Worm (Caenorhabditis elegans): ENCODE measurements around the gene C56A3.5.

DNA sequence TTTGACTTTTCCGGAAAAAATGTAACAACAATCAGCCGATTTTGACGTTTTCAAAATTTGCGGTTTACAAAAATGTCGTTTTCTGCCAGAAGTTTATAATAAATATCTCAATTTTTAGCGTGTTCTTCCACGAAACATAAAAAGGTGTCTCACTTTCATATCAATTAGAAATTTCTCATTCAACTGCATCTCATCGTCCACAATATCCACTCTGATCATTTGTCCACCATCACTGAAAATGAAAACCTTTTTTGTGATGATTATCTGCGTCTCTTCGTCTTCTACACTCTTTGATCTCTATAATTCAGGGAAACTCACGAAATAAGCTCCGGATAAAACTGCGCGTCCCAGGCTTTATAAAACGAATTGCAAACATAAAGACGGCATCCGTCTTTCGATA is 39.3 kb upstream of the C56A3.5 start:
- TF ChIP-seq ref-1 (GFP tag; conservative IDR thresholded peaks at IDR 0.05): no peak
- TF ChIP-seq tab-1 (GFP tag; IDR thresholded peaks at IDR 0.05): no peak
- TF ChIP-seq ztf-29 (GFP tag; IDR thresholded peaks at IDR 0.05): no peak
